Worm (Caenorhabditis elegans) whole organism, late embryonic: ENCODE measurements around the gene npr-24.

ENCODE experiments used
- ama-1 ChIP-seq: fragments of 150-350 bp; optimal IDR thresholded peaks from 2 replicates; lab custom pipeline; 2014
- ceh-18 ChIP-seq: sonication (generic microtip); optimal IDR thresholded peaks from 2 replicates; lab custom pipeline; 2016; ENCODE audit warnings: missing genetic modification characterization, missing compliant biosample characterization
- ceh-2 ChIP-seq: sonication (generic microtip); optimal IDR thresholded peaks from 2 replicates; lab custom pipeline; 2016; ENCODE audit warnings: missing genotype, missing genetic modification characterization, missing compliant biosample characterization
- ceh-34 ChIP-seq: sonication (generic microtip); optimal IDR thresholded peaks from 2 replicates; lab custom pipeline; 2016; ENCODE audit warnings: mild to moderate bottlenecking, missing genetic modification characterization, missing compliant biosample characterization
- elt-2 ChIP-seq: sonication (generic microtip); optimal IDR thresholded peaks from 2 replicates; lab custom pipeline; 2016; ENCODE audit warnings: missing genetic modification reagents, missing genetic modification characterization, missing compliant biosample characterization
- hlh-30 ChIP-seq: sonication (generic microtip); optimal IDR thresholded peaks from 2 replicates; lab custom pipeline; 2017; ENCODE audit warnings: antibody characterized with exemption, missing genetic modification characterization, missing compliant biosample characterization; ENCODE audit not compliant: insufficient read depth
- nhr-11 ChIP-seq: fragments of 150-350 bp; optimal IDR thresholded peaks from 2 replicates; lab custom pipeline; 2014; ENCODE audit warnings: missing biosample characterization, missing genetic modification characterization
- npax-4 ChIP-seq: sonication (generic microtip); optimal IDR thresholded peaks from 2 replicates; lab custom pipeline; 2016; ENCODE audit warnings: missing genetic modification characterization, missing compliant biosample characterization
- pqm-1 ChIP-seq: sonication (generic microtip); optimal IDR thresholded peaks from 2 replicates; lab custom pipeline; 2016; ENCODE audit warnings: missing genetic modification characterization, missing compliant biosample characterization
- ref-2 ChIP-seq: sonication (generic microtip); optimal IDR thresholded peaks from 2 replicates; lab custom pipeline; 2016; ENCODE audit warnings: missing genetic modification characterization, missing compliant biosample characterization
- sox-4 ChIP-seq: sonication (generic microtip); optimal IDR thresholded peaks from 2 replicates; lab custom pipeline; 2017; ENCODE audit warnings: mild to moderate bottlenecking, missing genetic modification characterization, inconsistent platforms, missing compliant biosample characterization
- syd-9 ChIP-seq: sonication (generic microtip); optimal IDR thresholded peaks from 2 replicates; lab custom pipeline; 2016; ENCODE audit warnings: mild to moderate bottlenecking, missing genetic modification characterization, moderate library complexity, missing compliant biosample characterization
- unc-55 ChIP-seq: sonication (generic microtip); optimal IDR thresholded peaks from 2 replicates; lab custom pipeline; 2017; ENCODE audit warnings: missing biosample characterization, missing genetic modification reagents, missing genetic modification characterization

ce11 chrX:17504447-17504846 is 17.8 kb upstream of the npr-24 start:
- TF ChIP-seq ama-1, result no peak
- TF ChIP-seq ceh-34 (tag; lab: Kevin White, UChicago), result no peak
- TF ChIP-seq elt-2, result no peak
- TF ChIP-seq pqm-1, result no peak
- no peak for TF ChIP-seq unc-55 (GFP tag; lab: Kevin White, UChicago)
- TF ChIP-seq ref-2 (tag; lab: Kevin White, UChicago), result no peak
- no peak for TF ChIP-seq hlh-30 (tag; lab: Kevin White, UChicago)
- no peak for TF ChIP-seq nhr-11 (tag; lab: Kevin White, UChicago)
- no peak for TF ChIP-seq ceh-2
- no peak for TF ChIP-seq syd-9
- no peak for TF ChIP-seq sox-4
- TF ChIP-seq ceh-18 (tag; lab: Kevin White, UChicago), result no peak
- no peak for TF ChIP-seq npax-4 (tag; lab: Kevin White, UChicago)
